Worm (Caenorhabditis elegans) whole organism, L1 larva: ENCODE results near the gene F54F2.14.

Source experiments
- C04F5.9 ChIP-seq: sonication (generic microtip); optimal IDR thresholded peaks from 2 replicates; lab custom pipeline; 2016; ENCODE audit warnings: missing genetic modification characterization, missing compliant biosample characterization
- C16A3.4 ChIP-seq: fragments of 150-350 bp; optimal IDR thresholded peaks from 2 replicates; lab custom pipeline; 2014; ENCODE audit warnings: missing biosample characterization, missing genetic modification characterization
- C34B4.2 ChIP-seq: sonication (generic microtip); optimal IDR thresholded peaks from 2 replicates; lab custom pipeline; 2017; ENCODE audit warnings: mild to moderate bottlenecking, missing genetic modification characterization, missing compliant biosample characterization
- F16B12.6 ChIP-seq: fragments of 150-350 bp; optimal IDR thresholded peaks from 2 replicates; lab custom pipeline; 2014; ENCODE audit warnings: missing biosample characterization, missing genetic modification characterization
- alr-1 ChIP-seq: fragments of 200-800 bp; sonication (Bioruptor generic); optimal IDR thresholded peaks from 2 replicates; lab custom pipeline; 2018; ENCODE audit warnings: borderline replicate concordance, mild to moderate bottlenecking, missing genetic modification characterization, missing compliant biosample characterization
- aly-2 ChIP-seq: fragments of 150-350 bp; optimal IDR thresholded peaks from 2 replicates; lab custom pipeline; 2014; ENCODE audit warnings: missing biosample characterization, missing genetic modification characterization
- ama-1 ChIP-seq: fragments of 150-350 bp; optimal IDR thresholded peaks from 2 replicates; lab custom pipeline; 2014
- blmp-1 ChIP-seq: fragments of 150-350 bp; optimal IDR thresholded peaks from 2 replicates; lab custom pipeline; 2014; ENCODE audit warnings: missing biosample characterization, missing genetic modification characterization
- ceh-63 ChIP-seq: fragments of 200-800 bp; sonication (Bioruptor generic); optimal IDR thresholded peaks from 2 replicates; lab custom pipeline; 2018; ENCODE audit warnings: mild to moderate bottlenecking, missing genetic modification characterization, missing compliant biosample characterization
- ceh-90 ChIP-seq: sonication (generic microtip); optimal IDR thresholded peaks from 2 replicates; lab custom pipeline; 2016; ENCODE audit warnings: missing genetic modification characterization, missing compliant biosample characterization
- ces-1 ChIP-seq: fragments of 150-350 bp; optimal IDR thresholded peaks from 2 replicates; lab custom pipeline; 2014; ENCODE audit warnings: missing biosample characterization, missing genetic modification reagents, missing genetic modification characterization
- efl-3 ChIP-seq: fragments of 200-800 bp; sonication (Bioruptor generic); optimal IDR thresholded peaks from 2 replicates; lab custom pipeline; 2018; ENCODE audit warnings: mild to moderate bottlenecking, missing genetic modification characterization, missing compliant biosample characterization
- egl-13 ChIP-seq: sonication (generic microtip); optimal IDR thresholded peaks from 2 replicates; lab custom pipeline; 2016; ENCODE audit warnings: missing genotype, missing genetic modification reagents, missing genetic modification characterization, missing compliant biosample characterization
- egl-27 ChIP-seq, 2 experiments: fragments of 150-350 bp in 1 of 2; sonication (generic microtip); optimal IDR thresholded peaks; 3 replicates each; lab custom pipeline; 2017 to 2018; ENCODE audit warnings: missing biosample characterization in 2 of 2, missing genetic modification characterization in 2 of 2, missing genetic modification reagents in 2 of 2
- ets-5 ChIP-seq: fragments of 200-800 bp; sonication (Bioruptor generic); IDR thresholded peaks from 2 replicates; pipeline ENCODE4 v1.3.6; 2022; ENCODE audit warnings: missing genetic modification characterization, missing compliant biosample characterization
- fkh-4 ChIP-seq: sonication (generic microtip); optimal IDR thresholded peaks from 2 replicates; lab custom pipeline; 2016; ENCODE audit warnings: missing compliant biosample characterization, missing genetic modification characterization, borderline replicate concordance
- grh-1 ChIP-seq: fragments of 200-800 bp; sonication (Bioruptor generic); IDR thresholded peaks from 2 replicates; pipeline ENCODE4 v1.3.6; 2022; ENCODE audit warnings: missing genetic modification reagents, missing genetic modification characterization, missing compliant biosample characterization
- hlh-4 ChIP-seq: sonication (generic microtip); optimal IDR thresholded peaks from 2 replicates; lab custom pipeline; 2016; ENCODE audit warnings: mild to moderate bottlenecking, missing genetic modification characterization, missing compliant biosample characterization
- hpl-2 ChIP-seq: fragments of 150-350 bp; optimal IDR thresholded peaks from 2 replicates; lab custom pipeline; 2014; ENCODE audit warnings: missing biosample characterization, missing genetic modification reagents, missing genetic modification characterization
- irx-1 ChIP-seq: sonication (generic microtip); optimal IDR thresholded peaks from 2 replicates; lab custom pipeline; 2016; ENCODE audit warnings: missing genetic modification characterization, missing compliant biosample characterization
- isw-1 ChIP-seq: fragments of 200-800 bp; sonication (Bioruptor generic); IDR thresholded peaks from 2 replicates; pipeline ENCODE4 v1.3.6; 2022; ENCODE audit warnings: missing genetic modification characterization, missing compliant biosample characterization
- jun-1 ChIP-seq: fragments of 150-350 bp; optimal IDR thresholded peaks from 2 replicates; lab custom pipeline; 2014; ENCODE audit warnings: missing biosample characterization, missing genetic modification reagents, missing genetic modification characterization
- lin-13 ChIP-seq: fragments of 150-350 bp; optimal IDR thresholded peaks from 2 replicates; lab custom pipeline; 2014; ENCODE audit warnings: missing biosample characterization, missing genetic modification reagents, missing genetic modification characterization
- lin-14 ChIP-seq: fragments of 200-800 bp; sonication (Bioruptor generic); optimal IDR thresholded peaks from 2 replicates; lab custom pipeline; 2018; ENCODE audit warnings: mild to moderate bottlenecking, missing genetic modification characterization, moderate library complexity, missing compliant biosample characterization
- lin-35 ChIP-seq, 2 experiments: fragments of 150-350 bp; optimal IDR thresholded peaks; 2 replicates each; lab custom pipeline; 2014; ENCODE audit warnings: missing biosample characterization in 2 of 2, missing genetic modification characterization in 2 of 2, missing genetic modification reagents in 2 of 2
- lin-39 ChIP-seq: fragments of 150-350 bp; optimal IDR thresholded peaks from 2 replicates; lab custom pipeline; 2014; ENCODE audit warnings: missing biosample characterization, missing genetic modification reagents, missing genetic modification characterization
- lsy-2 ChIP-seq, 2 experiments: fragments of 150-350 bp; optimal IDR thresholded peaks; 2 replicates each; lab custom pipeline; 2014; ENCODE audit warnings: missing biosample characterization in 2 of 2, missing genetic modification characterization in 2 of 2
- mab-9 ChIP-seq: fragments of 200-800 bp; sonication (Bioruptor generic); IDR thresholded peaks from 2 replicates; pipeline ENCODE4 v1.3.6; 2022; ENCODE audit warnings: missing genetic modification reagents, missing genetic modification characterization, missing compliant biosample characterization
- mef-2 ChIP-seq: fragments of 150-350 bp; optimal IDR thresholded peaks from 2 replicates; lab custom pipeline; 2014; ENCODE audit warnings: missing biosample characterization, missing genetic modification characterization
- mep-1 ChIP-seq: fragments of 150-350 bp; optimal IDR thresholded peaks from 2 replicates; lab custom pipeline; 2014; ENCODE audit warnings: missing biosample characterization, missing genetic modification characterization
- nhr-12 ChIP-seq: sonication (generic microtip); optimal IDR thresholded peaks from 2 replicates; lab custom pipeline; 2017; ENCODE audit warnings: missing biosample characterization, missing genetic modification characterization
- nhr-20 ChIP-seq: sonication (generic microtip); optimal IDR thresholded peaks from 2 replicates; lab custom pipeline; 2016; ENCODE audit warnings: mild to moderate bottlenecking, missing genetic modification characterization, missing compliant biosample characterization
- nhr-237 ChIP-seq: fragments of 150-350 bp; optimal IDR thresholded peaks from 2 replicates; lab custom pipeline; 2014; ENCODE audit warnings: missing biosample characterization, missing genetic modification characterization
- nhr-28 ChIP-seq: fragments of 150-350 bp; optimal IDR thresholded peaks from 2 replicates; lab custom pipeline; 2014; ENCODE audit warnings: missing biosample characterization, missing genetic modification characterization
- nhr-76 ChIP-seq: sonication (generic microtip); optimal IDR thresholded peaks from 2 replicates; lab custom pipeline; 2017; ENCODE audit warnings: missing biosample characterization, missing genetic modification characterization
- nhr-77 ChIP-seq: fragments of 150-350 bp; optimal IDR thresholded peaks from 2 replicates; lab custom pipeline; 2014; ENCODE audit warnings: missing biosample characterization, missing genetic modification characterization
- nhr-84 ChIP-seq: sonication (generic microtip); optimal IDR thresholded peaks from 2 replicates; lab custom pipeline; 2017; ENCODE audit warnings: missing biosample characterization, missing genetic modification characterization
- nhr-90 ChIP-seq: sonication (generic microtip); optimal IDR thresholded peaks from 2 replicates; lab custom pipeline; 2016; ENCODE audit warnings: mild to moderate bottlenecking, missing genetic modification characterization, missing compliant biosample characterization; ENCODE audit not compliant: poor library complexity
- pag-3 ChIP-seq: sonication (generic microtip); optimal IDR thresholded peaks from 2 replicates; lab custom pipeline; 2017; ENCODE audit warnings: missing genetic modification characterization, mild to moderate bottlenecking, missing compliant biosample characterization, antibody characterized with exemption, borderline replicate concordance; ENCODE audit not compliant: insufficient read depth
- skn-1 ChIP-seq: fragments of 150-350 bp; optimal IDR thresholded peaks from 2 replicates; lab custom pipeline; 2014; ENCODE audit warnings: missing biosample characterization, missing genetic modification characterization
- snpc-4 ChIP-seq: fragments of 150-350 bp; optimal IDR thresholded peaks from 2 replicates; lab custom pipeline; 2014; ENCODE audit warnings: missing biosample characterization, missing genetic modification characterization
- snu-23 ChIP-seq: sonication (generic microtip); optimal IDR thresholded peaks from 2 replicates; lab custom pipeline; 2016; ENCODE audit warnings: missing genetic modification characterization, missing compliant biosample characterization
- sox-4 ChIP-seq: sonication (generic microtip); optimal IDR thresholded peaks from 2 replicates; lab custom pipeline; 2016; ENCODE audit warnings: missing genetic modification characterization, missing compliant biosample characterization
- sptf-1 ChIP-seq: fragments of 150-350 bp; optimal IDR thresholded peaks from 2 replicates; lab custom pipeline; 2014; ENCODE audit warnings: missing biosample characterization, missing genetic modification characterization
- sup-37 ChIP-seq: fragments of 200-800 bp; sonication (Bioruptor generic); optimal IDR thresholded peaks from 2 replicates; lab custom pipeline; 2018; ENCODE audit warnings: mild to moderate bottlenecking, missing genetic modification characterization, missing compliant biosample characterization
- swsn-7 ChIP-seq: sonication (generic microtip); optimal IDR thresholded peaks from 2 replicates; lab custom pipeline; 2016; ENCODE audit warnings: missing genetic modification characterization, missing compliant biosample characterization
- tlp-1 ChIP-seq: fragments of 150-350 bp; optimal IDR thresholded peaks from 2 replicates; lab custom pipeline; 2014; ENCODE audit warnings: missing biosample characterization, missing genetic modification characterization
- unc-130 ChIP-seq: fragments of 150-350 bp; optimal IDR thresholded peaks from 2 replicates; lab custom pipeline; 2017; ENCODE audit warnings: missing biosample characterization, missing genetic modification characterization, inconsistent platforms
- unc-86 ChIP-seq: sonication (generic microtip); optimal IDR thresholded peaks from 2 replicates; lab custom pipeline; 2016; ENCODE audit warnings: missing genetic modification characterization, missing compliant biosample characterization
- unc-98 ChIP-seq: fragments of 200-800 bp; sonication (Bioruptor generic); IDR thresholded peaks from 2 replicates; pipeline ENCODE4 v1.3.6; 2022; ENCODE audit warnings: missing genetic modification characterization, missing compliant biosample characterization
- vab-15 ChIP-seq: sonication (generic microtip); optimal IDR thresholded peaks from 2 replicates; lab custom pipeline; 2017; ENCODE audit warnings: missing genotype, mild to moderate bottlenecking, missing genetic modification characterization, missing compliant biosample characterization

F54F2.14 gene

ce11 chrIII:8795595-8796141, 4.3 kb downstream of the F54F2.14 start (continued):
- peak; percentile 89 for TF ChIP-seq lin-39
- TF ChIP-seq mef-2 (tag; lab: Kevin White, UChicago): peak; percentile 73
- TF ChIP-seq irx-1 (tag; lab: Kevin White, UChicago): peak; percentile 94
- peak; percentile 91 for TF ChIP-seq nhr-90 (tag; lab: Kevin White, UChicago)
- peak; percentile 84 for TF ChIP-seq nhr-237 (tag; lab: Kevin White, UChicago)
- TF ChIP-seq unc-98 (GFP tag; lab: Robert Waterston, UW): no peak
- TF ChIP-seq hpl-2 (GFP tag; lab: Kevin White, UChicago): peak; percentile 78
- peak; percentile 79 for TF ChIP-seq mab-9 (GFP tag; lab: Robert Waterston, UW)
- peak; percentile 91 for TF ChIP-seq isw-1 (GFP tag; lab: Robert Waterston, UW)
- no peak for TF ChIP-seq C34B4.2 (tag; lab: Kevin White, UChicago)
- TF ChIP-seq tlp-1 (tag; lab: Kevin White, UChicago): no peak
- peak; percentile 84 for TF ChIP-seq C16A3.4 (tag; lab: Kevin White, UChicago)
- peak; percentile 12 for TF ChIP-seq pag-3 (tag; lab: Kevin White, UChicago)
- TF ChIP-seq nhr-28 (tag; lab: Kevin White, UChicago): peak; percentile 42
- peak; percentile 94 for TF ChIP-seq grh-1
- TF ChIP-seq egl-13 (tag; lab: Kevin White, UChicago): peak; percentile 98
- peak; percentile 52 for TF ChIP-seq fkh-4 (tag; lab: Kevin White, UChicago)
- peak; percentile 97 for TF ChIP-seq lin-13 (GFP tag; lab: Kevin White, UChicago)
- TF ChIP-seq mep-1 (tag; lab: Kevin White, UChicago): peak; percentile 96
- peak; percentile 7 for TF ChIP-seq F16B12.6
- no peak for TF ChIP-seq alr-1 (tag; lab: Kevin White, UChicago)
- TF ChIP-seq ces-1 (GFP tag; lab: Kevin White, UChicago): no peak
- peak; percentile 100 for TF ChIP-seq lin-14 (GFP tag; lab: Kevin White, UChicago)
- peak; percentile 94 for TF ChIP-seq nhr-77 (tag; lab: Kevin White, UChicago)
- TF ChIP-seq lin-35 (GFP tag; optimal IDR thresholded peaks at IDR 0.05; lab: Kevin White, UChicago): peak; percentile 83 to 84
- peak; percentile 83 for TF ChIP-seq nhr-76 (tag; lab: Kevin White, UChicago)
- no peak for TF ChIP-seq hlh-4
- peak; percentile 73 for TF ChIP-seq C04F5.9
- TF ChIP-seq sptf-1: no peak
- no peak for TF ChIP-seq vab-15
- TF ChIP-seq sup-37 (GFP tag; lab: Kevin White, UChicago): peak; percentile 79
- peak; percentile 61 for TF ChIP-seq blmp-1

- no peak for TF ChIP-seq ama-1 (lab: Kevin White, UChicago)
- no peak for TF ChIP-seq ces-1 (GFP tag; lab: Kevin White, UChicago)
- peak; percentile 92 for TF ChIP-seq unc-86 (tag; lab: Kevin White, UChicago)
- no peak for TF ChIP-seq ets-5 (GFP tag; lab: Robert Waterston, UW)
- TF ChIP-seq sox-4: peak; percentile 73
- peak; percentile 85 for TF ChIP-seq nhr-90 (tag; lab: Kevin White, UChicago)
- peak; percentile 25 for TF ChIP-seq vab-15
- TF ChIP-seq skn-1 (tag; lab: Kevin White, UChicago): no peak
- no peak for TF ChIP-seq nhr-84 (tag; lab: Kevin White, UChicago)
- peak; percentile 88 for TF ChIP-seq snu-23 (GFP tag; lab: Kevin White, UChicago)
- TF ChIP-seq mep-1 (tag; lab: Kevin White, UChicago): peak; percentile 84
- peak; percentile 74 to 95 for TF ChIP-seq lsy-2 (tag; optimal IDR thresholded peaks at IDR 0.05; lab: Kevin White, UChicago)
- TF ChIP-seq grh-1: peak; percentile 60
- no peak for TF ChIP-seq nhr-237 (tag; lab: Kevin White, UChicago)
- no peak for TF ChIP-seq ceh-63
- no peak for TF ChIP-seq nhr-12 (tag; lab: Kevin White, UChicago)
- TF ChIP-seq pag-3 (tag; lab: Kevin White, UChicago): peak; percentile 30
- peak; percentile 87 for TF ChIP-seq swsn-7 (tag; lab: Kevin White, UChicago)
- TF ChIP-seq jun-1 (tag; lab: Kevin White, UChicago): peak; percentile 84
- no peak for TF ChIP-seq unc-130 (tag; lab: Kevin White, UChicago)
- no peak for TF ChIP-seq aly-2 (tag; lab: Kevin White, UChicago)
- peak; percentile 89 for TF ChIP-seq nhr-20 (tag; lab: Kevin White, UChicago)
- TF ChIP-seq egl-27 (tag; optimal IDR thresholded peaks at IDR 0.05; lab: Kevin White, UChicago): peak; percentile 52 to 55
- TF ChIP-seq snpc-4 (tag; lab: Kevin White, UChicago): peak; percentile 36
- peak; percentile 98 for TF ChIP-seq lin-14 (GFP tag; lab: Kevin White, UChicago)
- TF ChIP-seq mef-2 (tag; lab: Kevin White, UChicago): peak; percentile 47
- TF ChIP-seq lin-13 (GFP tag; lab: Kevin White, UChicago): peak; percentile 77
- TF ChIP-seq ceh-90 (tag; lab: Kevin White, UChicago): no peak
- no peak for TF ChIP-seq efl-3 (GFP tag; lab: Kevin White, UChicago)
These were observed 5.9 kb downstream of the F54F2.14 start for ce11 chrIII:8797211-8797733.
